Worm (Caenorhabditis elegans) whole organism, midembryonic: Measurements from ENCODE around the gene sru-30.

Experiments
- flt-1 ChIP-seq: fragments of 200-800 bp; sonication (Bioruptor generic); IDR thresholded peaks from 2 replicates; pipeline ENCODE4 v1.3.6; 2022; ENCODE audit warnings: missing genetic modification characterization, missing compliant biosample characterization
- ztf-29 ChIP-seq: fragments of 200-800 bp; sonication (Bioruptor generic); IDR thresholded peaks from 2 replicates; pipeline ENCODE4 v1.3.6; 2022; ENCODE audit warnings: missing genetic modification reagents, missing genetic modification characterization, missing compliant biosample characterization

- TF ChIP-seq ztf-29 (no peak), flt-1 (GFP tag; lab: Robert Waterston, UW) (no peak)
These were observed 43.4 kb downstream of the sru-30 start for ce11 chrV:9856978-9857377.
